Fruit fly (Drosophila melanogaster): Measurements from ENCODE around the gene CG9727.
A peak's percentile ranks its signal among the peaks of the same experiment; 100 is the strongest.

The CG9727 gene

dm6 chr3R:6405674-6406565 lies 50.6 kb downstream of the CG9727 start, which contains the start of gene Dmtn (continued):
- TF ChIP-seq CG1024 (GFP tag; IDR thresholded peaks at IDR 0.05) (no peak), amos (GFP tag; IDR thresholded peaks at IDR 0.05; ENCODE audit: partially characterized antibody) (no peak), TFAM (GFP tag; optimal IDR thresholded peaks at IDR 0.05) (peak; percentile 24), CG30020 (tag; optimal IDR thresholded peaks at IDR 0.05) (peak; percentile 9), CG2120 (GFP tag; optimal IDR thresholded peaks at IDR 0.05) (peak; percentile 32), jumu (GFP tag; optimal IDR thresholded peaks at IDR 0.05) (no peak), CG4730 (GFP tag; IDR thresholded peaks at IDR 0.05) (no peak), CG34224 (GFP tag; IDR thresholded peaks at IDR 0.05; ENCODE audit: partially characterized antibody) (no peak), hth (optimal IDR thresholded peaks at IDR 0.05) (no peak), so (GFP tag; IDR thresholded peaks at IDR 0.05) (no peak), CG7556 (GFP tag; optimal IDR thresholded peaks at IDR 0.05) (peak; percentile 35), Rfx (GFP tag; IDR thresholded peaks at IDR 0.05) (no peak), fd3F (GFP tag; optimal IDR thresholded peaks at IDR 0.05) (no peak), CG33557 (GFP tag; optimal IDR thresholded peaks at IDR 0.05) (no peak), Doc2 (GFP tag; IDR thresholded peaks at IDR 0.05) (no peak), Awh (GFP tag; IDR thresholded peaks at IDR 0.05) (no peak), sob (GFP tag; IDR thresholded peaks at IDR 0.05) (no peak), salm (tag; optimal IDR thresholded peaks at IDR 0.05) (no peak), Mrtf (GFP tag; IDR thresholded peaks at IDR 0.05) (no peak), wor (GFP tag; IDR thresholded peaks at IDR 0.05) (no peak), slou (GFP tag; optimal IDR thresholded peaks at IDR 0.05) (no peak), jing (GFP tag; optimal IDR thresholded peaks at IDR 0.05) (no peak), CG6791 (GFP tag; IDR thresholded peaks at IDR 0.05; ENCODE audit: partially characterized antibody) (no peak), croc (GFP tag; conservative IDR thresholded peaks at IDR 0.05) (no peak), aop (GFP tag; IDR thresholded peaks at IDR 0.05) (no peak), CG10462 (GFP tag; optimal IDR thresholded peaks at IDR 0.05) (no peak), abd-A (tag; optimal IDR thresholded peaks at IDR 0.05) (no peak), CG18599 (GFP tag; optimal IDR thresholded peaks at IDR 0.05) (no peak), Trl (optimal IDR thresholded peaks at IDR 0.05) (peak in 1 of 2 experiments; percentile 21), Trl (GFP tag; optimal IDR thresholded peaks at IDR 0.05) (no peak), CG31224 (GFP tag; IDR thresholded peaks at IDR 0.05) (no peak), CG8924 (tag; optimal IDR thresholded peaks at IDR 0.05) (peak; percentile 80), cas (GFP tag; IDR thresholded peaks at IDR 0.05) (no peak), ranshi (GFP tag; IDR thresholded peaks at IDR 0.05) (no peak), CG6683 (GFP tag; optimal IDR thresholded peaks at IDR 0.05) (no peak), CG32532 (GFP tag; IDR thresholded peaks at IDR 0.05) (no peak), Dll (GFP tag; IDR thresholded peaks at IDR 0.05; ENCODE audit: partially characterized antibody) (no peak), PHDP (tag; optimal IDR thresholded peaks at IDR 0.05) (no peak), lab (GFP tag; optimal IDR thresholded peaks at IDR 0.05) (peak; percentile 52), p53 (GFP tag; optimal IDR thresholded peaks at IDR 0.05) (no peak), CG10959 (GFP tag; IDR thresholded peaks at IDR 0.05) (no peak), az2 (GFP tag; optimal IDR thresholded peaks at IDR 0.05) (peak; percentile 2), oc (tag; optimal IDR thresholded peaks at IDR 0.05) (peak; percentile 29), caup (GFP tag; optimal IDR thresholded peaks at IDR 0.05; ENCODE audit: severe bottlenecking) (peak; percentile 30), org-1 (GFP tag; optimal IDR thresholded peaks at IDR 0.05) (no peak), jigr1 (GFP tag; IDR thresholded peaks at IDR 0.05) (no peak), CG42726 (GFP tag; IDR thresholded peaks at IDR 0.05; ENCODE audit: partially characterized antibody) (no peak), repo (GFP tag; optimal IDR thresholded peaks at IDR 0.05) (peak; percentile 4), stc (GFP tag; IDR thresholded peaks at IDR 0.05) (no peak), CG12769 (tag; optimal IDR thresholded peaks at IDR 0.05) (no peak)

All from whole organism, embryonic.